Worm (Caenorhabditis elegans): Measurements from ENCODE around the gene Y71H2AM.25.

DNA sequence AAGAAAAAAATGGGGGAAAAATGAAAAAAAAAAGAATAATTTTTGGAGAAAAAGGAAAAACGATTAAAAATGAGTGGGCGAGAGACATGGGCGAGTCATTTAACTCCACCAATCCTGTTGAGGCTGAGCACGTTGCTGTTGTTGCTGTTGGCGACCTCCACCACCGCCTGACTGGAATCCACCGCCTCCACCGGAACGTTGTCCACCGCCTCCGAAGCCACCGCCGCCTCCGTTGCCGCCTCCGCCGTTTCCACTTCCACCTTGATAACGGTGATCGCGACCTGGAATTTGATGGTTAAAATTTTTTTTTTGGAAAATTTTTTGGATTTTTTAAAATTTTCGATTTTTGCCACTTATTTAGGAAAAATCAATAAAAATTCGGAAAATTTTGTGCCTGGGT lies 31.5 kb upstream of the Y71H2AM.25 start:
- TF ChIP-seq npax-4 (tag; optimal IDR thresholded peaks at IDR 0.05) (no peak), zip-5 (tag; optimal IDR thresholded peaks at IDR 0.05) (no peak), elt-4 (tag; optimal IDR thresholded peaks at IDR 0.05) (no peak), eyg-1 (tag; optimal IDR thresholded peaks at IDR 0.05) (no peak), sox-4 (tag; optimal IDR thresholded peaks at IDR 0.05) (no peak), lin-11 (tag; optimal IDR thresholded peaks at IDR 0.05) (no peak), hlh-13 (GFP tag; optimal IDR thresholded peaks at IDR 0.05) (no peak)

All from whole organism, late embryonic.